Worm (Caenorhabditis elegans) whole organism, midembryonic: ENCODE data around the gene spe-42.

ENCODE experiments used
- T22C8.4 ChIP-seq: fragments of 200-800 bp; sonication (Bioruptor generic); IDR thresholded peaks from 2 replicates; pipeline ENCODE4 v1.3.6; 2022; ENCODE audit warnings: missing genetic modification characterization, missing compliant biosample characterization
- flt-1 ChIP-seq: fragments of 200-800 bp; sonication (Bioruptor generic); IDR thresholded peaks from 2 replicates; pipeline ENCODE4 v1.3.6; 2022; ENCODE audit warnings: missing genetic modification characterization, missing compliant biosample characterization
- klf-2 ChIP-seq: fragments of 200-800 bp; sonication (Bioruptor generic); conservative IDR thresholded peaks from 2 replicates; pipeline ENCODE4 v1.3.6; 2022; ENCODE audit warnings: missing genetic modification reagents, missing genetic modification characterization, missing compliant biosample characterization
- med-1 ChIP-seq: sonication (generic microtip); optimal IDR thresholded peaks from 2 replicates; lab custom pipeline; 2017; ENCODE audit warnings: missing genetic modification characterization, mild to moderate bottlenecking, missing compliant biosample characterization, antibody characterized with exemption, missing genetic modification reagents; ENCODE audit not compliant: insufficient read depth
- ref-1 ChIP-seq: fragments of 200-800 bp; sonication (Bioruptor generic); conservative IDR thresholded peaks from 2 replicates; pipeline ENCODE4 v1.3.6; 2022; ENCODE audit warnings: missing genetic modification reagents, missing genetic modification characterization, missing compliant biosample characterization
- tab-1 ChIP-seq: fragments of 200-800 bp; sonication (Bioruptor generic); IDR thresholded peaks from 2 replicates; pipeline ENCODE4 v1.3.6; 2022; ENCODE audit warnings: missing genetic modification characterization, missing compliant biosample characterization

- TF ChIP-seq klf-2: no peak
- no peak for TF ChIP-seq flt-1 (GFP tag; lab: Robert Waterston, UW)
- TF ChIP-seq ref-1: no peak
- TF ChIP-seq tab-1 (GFP tag; lab: Robert Waterston, UW): no peak
- TF ChIP-seq med-1 (GFP tag; lab: Kevin White, UChicago): no peak
- no peak for TF ChIP-seq T22C8.4 (GFP tag; lab: Robert Waterston, UW)
These were observed 39.3 kb downstream of the spe-42 start for ce11 chrV:11697482-11697881.
